Worm (Caenorhabditis elegans) whole organism, young adult: ENCODE measurements around the gene E02H4.5.

Source experiments
- F57C9.4 ChIP-seq: sonication (generic microtip); optimal IDR thresholded peaks from 2 replicates; lab custom pipeline; 2017; ENCODE audit warnings: mild to moderate bottlenecking, missing genetic modification characterization, missing compliant biosample characterization
- Y67H2A.10 ChIP-seq: fragments of 200-800 bp; sonication (Bioruptor generic); conservative IDR thresholded peaks from 2 replicates; pipeline ENCODE4 v1.3.6; 2022; ENCODE audit warnings: missing genetic modification reagents, missing genetic modification characterization, missing compliant biosample characterization
- ama-1 ChIP-seq, 3 experiments: fragments of 150-350 bp in 1 of 3; sonication (generic microtip) in 2 of 3; optimal IDR thresholded peaks; 2 replicates each; lab custom pipeline; 2014 to 2018; ENCODE audit warnings: missing biosample characterization in 2 of 3, missing genetic modification characterization in 2 of 3, missing genetic modification reagents in 2 of 3
- ceh-79 ChIP-seq: sonication (generic microtip); optimal IDR thresholded peaks from 2 replicates; lab custom pipeline; 2017; ENCODE audit warnings: mild to moderate bottlenecking, missing genetic modification characterization, missing compliant biosample characterization
- dpff-1 ChIP-seq: sonication (generic microtip); optimal IDR thresholded peaks from 2 replicates; lab custom pipeline; 2017; ENCODE audit warnings: mild to moderate bottlenecking, missing genetic modification characterization, missing compliant biosample characterization
- him-1 ChIP-seq: sonication (generic microtip); optimal IDR thresholded peaks from 2 replicates; lab custom pipeline; 2016; ENCODE audit warnings: missing genotype, missing genetic modification reagents, missing genetic modification characterization, missing compliant biosample characterization
- lin-26 ChIP-seq: fragments of 200-800 bp; sonication (Bioruptor generic); IDR thresholded peaks from 2 replicates; pipeline ENCODE4 v1.3.6; 2022; ENCODE audit warnings: missing genetic modification reagents, missing genetic modification characterization, missing compliant biosample characterization
- nfya-1 ChIP-seq: sonication (generic microtip); optimal IDR thresholded peaks from 2 replicates; lab custom pipeline; 2017; ENCODE audit warnings: antibody characterized with exemption, missing compliant biosample characterization, missing genetic modification characterization, borderline replicate concordance; ENCODE audit not compliant: insufficient read depth
- nfyb-1 ChIP-seq: fragments of 200-800 bp; sonication (Bioruptor generic); IDR thresholded peaks from 2 replicates; pipeline ENCODE4 v1.3.6; 2022; ENCODE audit warnings: missing genetic modification reagents, missing genetic modification characterization, missing compliant biosample characterization
- nhr-90 ChIP-seq: sonication (generic microtip); optimal IDR thresholded peaks from 2 replicates; lab custom pipeline; 2016; ENCODE audit warnings: missing genotype, mild to moderate bottlenecking, missing genetic modification characterization, missing compliant biosample characterization
- sdz-38 ChIP-seq: sonication (generic microtip); optimal IDR thresholded peaks from 2 replicates; lab custom pipeline; 2016; ENCODE audit warnings: missing genotype, missing genetic modification characterization, missing compliant biosample characterization
- tbx-9 ChIP-seq: sonication (generic microtip); optimal IDR thresholded peaks from 2 replicates; lab custom pipeline; 2016; ENCODE audit warnings: borderline replicate concordance, missing genetic modification characterization, inconsistent platforms, missing compliant biosample characterization
- unc-62 ChIP-seq: fragments of 150-350 bp; optimal IDR thresholded peaks from 2 replicates; lab custom pipeline; 2014; ENCODE audit warnings: missing biosample characterization, missing genetic modification reagents, missing genetic modification characterization

- TF ChIP-seq ama-1 (optimal IDR thresholded peaks at IDR 0.05; lab: Kevin White, UChicago) (no peak), ama-1 (GFP tag; optimal IDR thresholded peaks at IDR 0.05; lab: Kevin White, UChicago) (no peak), ceh-79 (tag; lab: Kevin White, UChicago) (no peak), nfya-1 (tag; lab: Kevin White, UChicago) (no peak), unc-62 (GFP tag; lab: Kevin White, UChicago) (no peak), dpff-1 (tag; lab: Kevin White, UChicago) (no peak), him-1 (tag; lab: Kevin White, UChicago) (no peak), lin-26 (no peak), sdz-38 (tag; lab: Kevin White, UChicago) (no peak), F57C9.4 (tag; lab: Kevin White, UChicago) (no peak), tbx-9 (no peak), Y67H2A.10 (GFP tag; lab: Robert Waterston, UW) (no peak), nhr-90 (tag; lab: Kevin White, UChicago) (no peak), nfyb-1 (GFP tag; lab: Robert Waterston, UW) (no peak)
Observed at ce11 chrX:14263473-14263872, 8.5 kb upstream of the E02H4.5 start, which contains the start of gene E02H4.8.
